Worm (Caenorhabditis elegans) whole organism, L3 larva: Measurements from ENCODE around the gene Y116A8A.150.

Experiments used
- R02D3.7 ChIP-seq: fragments of 150-350 bp; optimal IDR thresholded peaks from 2 replicates; lab custom pipeline; 2014; ENCODE audit warnings: missing biosample characterization, missing genetic modification characterization
- ZK546.5 ChIP-seq: sonication (generic microtip); optimal IDR thresholded peaks from 2 replicates; lab custom pipeline; 2017; ENCODE audit warnings: missing biosample characterization, missing genetic modification characterization
- ama-1 ChIP-seq: fragments of 150-350 bp; optimal IDR thresholded peaks from 2 replicates; lab custom pipeline; 2018
- ceh-16 ChIP-seq: sonication (generic microtip); optimal IDR thresholded peaks from 2 replicates; lab custom pipeline; 2017; ENCODE audit warnings: missing biosample characterization, missing genetic modification characterization
- daf-12 ChIP-seq: fragments of 150-350 bp; optimal IDR thresholded peaks from 2 replicates; lab custom pipeline; 2014; ENCODE audit warnings: missing biosample characterization, missing genetic modification reagents, missing genetic modification characterization
- elt-1 ChIP-seq: fragments of 150-350 bp; optimal IDR thresholded peaks from 2 replicates; lab custom pipeline; 2014; ENCODE audit warnings: missing biosample characterization, missing genetic modification characterization
- fkh-10 ChIP-seq: sonication (generic microtip); optimal IDR thresholded peaks from 2 replicates; lab custom pipeline; 2017; ENCODE audit warnings: missing biosample characterization, missing genetic modification reagents, missing genetic modification characterization
- fkh-2 ChIP-seq: fragments of 150-350 bp; optimal IDR thresholded peaks from 2 replicates; lab custom pipeline; 2014; ENCODE audit warnings: missing biosample characterization, missing genetic modification reagents, missing genetic modification characterization
- lin-15B ChIP-seq: fragments of 150-350 bp; optimal IDR thresholded peaks from 2 replicates; lab custom pipeline; 2014; ENCODE audit warnings: missing biosample characterization, missing genetic modification characterization
- lin-39 ChIP-seq: fragments of 150-350 bp; optimal IDR thresholded peaks from 2 replicates; lab custom pipeline; 2018; ENCODE audit warnings: missing biosample characterization, missing genetic modification reagents, missing genetic modification characterization
- lsy-12 ChIP-seq: sonication (generic microtip); optimal IDR thresholded peaks from 2 replicates; lab custom pipeline; 2016; ENCODE audit warnings: mild to moderate bottlenecking, missing genetic modification characterization, missing compliant biosample characterization
- mdl-1 ChIP-seq: fragments of 150-350 bp; optimal IDR thresholded peaks from 2 replicates; lab custom pipeline; 2014; ENCODE audit warnings: missing biosample characterization, missing genetic modification characterization
- nhr-12 ChIP-seq: fragments of 150-350 bp; optimal IDR thresholded peaks from 2 replicates; lab custom pipeline; 2014; ENCODE audit warnings: missing biosample characterization, missing genetic modification characterization
- nhr-237 ChIP-seq: fragments of 150-350 bp; optimal IDR thresholded peaks from 2 replicates; lab custom pipeline; 2014; ENCODE audit warnings: missing biosample characterization, missing genetic modification characterization
- nhr-25 ChIP-seq: sonication (generic microtip); optimal IDR thresholded peaks from 2 replicates; lab custom pipeline; 2017; ENCODE audit warnings: missing biosample characterization, missing genetic modification characterization
- nhr-28 ChIP-seq: fragments of 150-350 bp; optimal IDR thresholded peaks from 2 replicates; lab custom pipeline; 2014; ENCODE audit warnings: missing biosample characterization, missing genetic modification characterization
- nhr-43 ChIP-seq: sonication (generic microtip); optimal IDR thresholded peaks from 2 replicates; lab custom pipeline; 2016; ENCODE audit warnings: mild to moderate bottlenecking, missing genetic modification characterization, missing compliant biosample characterization; ENCODE audit not compliant: poor library complexity, severe bottlenecking
- nhr-67 ChIP-seq: fragments of 150-350 bp; optimal IDR thresholded peaks from 2 replicates; lab custom pipeline; 2014; ENCODE audit warnings: missing biosample characterization, missing genetic modification characterization
- nhr-76 ChIP-seq: fragments of 150-350 bp; sonication (generic microtip); optimal IDR thresholded peaks from 5 replicates; lab custom pipeline; 2014; ENCODE audit warnings: missing biosample characterization, missing genetic modification characterization
- nhr-77 ChIP-seq: fragments of 150-350 bp; optimal IDR thresholded peaks from 2 replicates; lab custom pipeline; 2014; ENCODE audit warnings: missing biosample characterization, missing genetic modification characterization
- pha-4 ChIP-seq: fragments of 150-350 bp; optimal IDR thresholded peaks from 2 replicates; lab custom pipeline; 2014; ENCODE audit warnings: missing biosample characterization, missing genetic modification reagents, missing genetic modification characterization
- pqm-1 ChIP-seq: fragments of 150-350 bp; optimal IDR thresholded peaks from 2 replicates; lab custom pipeline; 2017; ENCODE audit warnings: missing biosample characterization, missing genetic modification characterization, inconsistent platforms
- sea-2 ChIP-seq: fragments of 150-350 bp; sonication (generic microtip); optimal IDR thresholded peaks from 4 replicates; lab custom pipeline; 2014; ENCODE audit warnings: missing biosample characterization, missing genetic modification reagents, missing genetic modification characterization
- snpc-4 ChIP-seq: fragments of 150-350 bp; optimal IDR thresholded peaks from 2 replicates; lab custom pipeline; 2014; ENCODE audit warnings: missing biosample characterization, missing genetic modification characterization
- unc-39 ChIP-seq: sonication (generic microtip); optimal IDR thresholded peaks from 4 replicates; lab custom pipeline; 2017; ENCODE audit warnings: missing biosample characterization, missing genetic modification characterization
- ztf-11 ChIP-seq: fragments of 150-350 bp; optimal IDR thresholded peaks from 2 replicates; lab custom pipeline; 2014; ENCODE audit warnings: missing biosample characterization, missing genetic modification characterization
- ztf-4 ChIP-seq: fragments of 150-350 bp; optimal IDR thresholded peaks from 2 replicates; lab custom pipeline; 2014; ENCODE audit warnings: missing biosample characterization, missing genetic modification characterization

Gene Y116A8A.150

ce11 chrIV:16828698-16829097 lies 14.1 kb downstream of the Y116A8A.150 start, which contains the start of gene Y116A8A.6:
Y116A8A.6 (minus strand) TSS chrIV:16828798.
- TF ChIP-seq elt-1: no peak
- no peak for TF ChIP-seq lin-15B (tag; lab: Kevin White, UChicago)
- no peak for TF ChIP-seq unc-39
- TF ChIP-seq, all 47 proteins: peak for 0

DNA sequence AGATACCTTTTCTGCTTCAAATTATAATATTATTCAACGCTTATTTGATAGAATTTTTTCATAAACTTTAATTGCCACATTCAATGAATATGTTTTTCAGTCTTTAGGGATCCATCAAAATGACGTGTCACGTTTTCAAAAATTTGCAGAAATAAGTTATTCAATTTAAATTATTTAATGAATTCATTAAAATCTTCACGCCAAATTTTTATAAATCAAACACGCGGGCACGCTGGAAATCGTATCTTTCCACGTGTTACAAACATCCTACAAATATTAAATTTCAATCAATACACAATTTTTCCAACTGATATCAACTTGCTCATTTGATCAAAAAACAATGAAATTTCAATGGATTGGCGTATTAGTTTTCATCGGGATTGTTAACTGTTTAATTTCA lies 20.2 kb downstream of the Y116A8A.150 start, which contains the start of gene Y116A8A.4:
Y116A8A.4 (plus strand) TSS at position 301 of the 400 bp plus-strand sequence.
- TF ChIP-seq snpc-4 (no peak), nhr-25 (no peak), fkh-2 (tag; lab: Kevin White, UChicago) (no peak), nhr-76 (tag; lab: Kevin White, UChicago) (no peak), fkh-10 (GFP tag; lab: Kevin White, UChicago) (no peak), nhr-12 (tag; lab: Kevin White, UChicago) (no peak), pha-4 (no peak), nhr-67 (tag; lab: Kevin White, UChicago) (no peak), nhr-77 (tag; lab: Kevin White, UChicago) (no peak)

- TF ChIP-seq daf-12 (tag; lab: Kevin White, UChicago) (no peak), nhr-12 (tag; lab: Kevin White, UChicago) (no peak), nhr-28 (tag; lab: Kevin White, UChicago) (no peak), fkh-2 (tag; lab: Kevin White, UChicago) (no peak), ZK546.5 (no peak)
Observed at ce11 chrIV:16813825-16814224, 28.9 kb downstream of the Y116A8A.150 start, which contains the start of gene Y116A8A.2. Y116A8A.2 (minus strand) TSS chrIV:16813925.

ce11 chrIV:16812116-16812515 lies 30.7 kb downstream of the Y116A8A.150 start:
- TF ChIP-seq mdl-1 (tag; lab: Kevin White, UChicago) (no peak), sea-2 (GFP tag; lab: Kevin White, UChicago) (no peak), lin-39 (no peak), ceh-16 (tag; lab: Kevin White, UChicago) (no peak), nhr-43 (tag; lab: Kevin White, UChicago) (no peak), lsy-12 (tag; lab: Kevin White, UChicago) (no peak), daf-12 (tag; lab: Kevin White, UChicago) (no peak), nhr-237 (tag; lab: Kevin White, UChicago) (no peak), pha-4 (no peak), nhr-76 (tag; lab: Kevin White, UChicago) (no peak), snpc-4 (no peak), R02D3.7 (tag; lab: Kevin White, UChicago) (no peak)

DNA sequence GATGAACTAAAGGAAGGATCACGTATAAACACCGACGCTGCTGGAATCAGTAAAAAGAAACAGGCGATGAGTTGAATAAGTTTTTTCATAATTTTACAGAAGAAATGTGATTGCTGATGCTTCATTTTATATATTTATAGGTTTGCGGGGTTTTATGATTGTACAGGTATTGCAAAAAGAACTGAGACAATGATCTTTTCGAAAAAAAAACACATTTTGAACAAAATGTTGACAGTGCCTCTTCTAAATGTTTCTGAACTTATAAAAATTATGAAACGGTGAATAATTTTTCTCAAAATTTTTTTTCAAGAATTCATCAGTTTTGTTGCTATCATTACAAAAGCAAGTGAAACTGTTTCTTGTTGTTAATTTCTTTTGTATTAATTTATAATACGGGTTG lies 36.4 kb downstream of the Y116A8A.150 start, which contains the start of gene clec-193:
clec-193 (minus strand) TSS at position 101 of the 400 bp plus-strand sequence.
- no peak for TF ChIP-seq ZK546.5
- TF ChIP-seq snpc-4: no peak
- no peak for TF ChIP-seq R02D3.7 (tag; lab: Kevin White, UChicago)
- no peak for TF ChIP-seq pqm-1 (tag; lab: Kevin White, UChicago)
- no peak for TF ChIP-seq ztf-4 (tag; lab: Kevin White, UChicago)
- no peak for TF ChIP-seq daf-12 (tag; lab: Kevin White, UChicago)
- TF ChIP-seq pha-4: no peak
- no peak for TF ChIP-seq fkh-2 (tag; lab: Kevin White, UChicago)
- no peak for TF ChIP-seq nhr-43 (tag; lab: Kevin White, UChicago)
- no peak for TF ChIP-seq nhr-12 (tag; lab: Kevin White, UChicago)
- no peak for TF ChIP-seq ztf-11 (tag; lab: Kevin White, UChicago)
- no peak for TF ChIP-seq nhr-28 (tag; lab: Kevin White, UChicago)
- TF ChIP-seq ama-1 (lab: Kevin White, UChicago): no peak
